Worm (Caenorhabditis elegans) whole organism, L2 larva: Measurements from ENCODE around the gene tap-1.

Experiments used
- aly-2 ChIP-seq: fragments of 150-350 bp; optimal IDR thresholded peaks from 2 replicates; lab custom pipeline; 2014; ENCODE audit warnings: missing biosample characterization, missing genetic modification characterization
- ama-1 ChIP-seq: fragments of 150-350 bp; optimal IDR thresholded peaks from 2 replicates; lab custom pipeline; 2018; ENCODE audit warnings: inconsistent platforms
- blmp-1 ChIP-seq: sonication (generic microtip); optimal IDR thresholded peaks from 2 replicates; lab custom pipeline; 2017; ENCODE audit warnings: missing genetic modification characterization, mild to moderate bottlenecking, missing compliant biosample characterization, antibody characterized with exemption, moderate library complexity; ENCODE audit not compliant: insufficient read depth
- lin-11 ChIP-seq: fragments of 150-350 bp; sonication (generic microtip); optimal IDR thresholded peaks from 2 replicates; lab custom pipeline; 2014; ENCODE audit warnings: missing biosample characterization, missing genetic modification characterization, inconsistent platforms, mixed read lengths
- mab-5 ChIP-seq: fragments of 150-350 bp; optimal IDR thresholded peaks from 2 replicates; lab custom pipeline; 2014; ENCODE audit warnings: missing biosample characterization, missing genetic modification characterization
- nhr-11 ChIP-seq: fragments of 150-350 bp; optimal IDR thresholded peaks from 2 replicates; lab custom pipeline; 2014; ENCODE audit warnings: missing biosample characterization, missing genetic modification characterization
- nhr-129 ChIP-seq: fragments of 150-350 bp; optimal IDR thresholded peaks from 2 replicates; lab custom pipeline; 2014; ENCODE audit warnings: missing biosample characterization, missing genetic modification characterization
- nhr-77 ChIP-seq: fragments of 150-350 bp; optimal IDR thresholded peaks from 2 replicates; lab custom pipeline; 2014; ENCODE audit warnings: missing biosample characterization, missing genetic modification characterization
- sem-4 ChIP-seq: fragments of 150-350 bp; optimal IDR thresholded peaks from 2 replicates; lab custom pipeline; 2014; ENCODE audit warnings: missing biosample characterization, missing genetic modification reagents, missing genetic modification characterization
- snpc-4 ChIP-seq: fragments of 150-350 bp; optimal IDR thresholded peaks from 2 replicates; lab custom pipeline; 2014; ENCODE audit warnings: missing biosample characterization, missing genetic modification characterization
- unc-55 ChIP-seq: fragments of 150-350 bp; sonication (generic microtip); optimal IDR thresholded peaks from 3 replicates; lab custom pipeline; 2014; ENCODE audit warnings: missing biosample characterization, missing genetic modification reagents, missing genetic modification characterization
- unc-62 ChIP-seq: fragments of 150-350 bp; optimal IDR thresholded peaks from 2 replicates; lab custom pipeline; 2014; ENCODE audit warnings: missing biosample characterization, missing genetic modification reagents, missing genetic modification characterization

DNA sequence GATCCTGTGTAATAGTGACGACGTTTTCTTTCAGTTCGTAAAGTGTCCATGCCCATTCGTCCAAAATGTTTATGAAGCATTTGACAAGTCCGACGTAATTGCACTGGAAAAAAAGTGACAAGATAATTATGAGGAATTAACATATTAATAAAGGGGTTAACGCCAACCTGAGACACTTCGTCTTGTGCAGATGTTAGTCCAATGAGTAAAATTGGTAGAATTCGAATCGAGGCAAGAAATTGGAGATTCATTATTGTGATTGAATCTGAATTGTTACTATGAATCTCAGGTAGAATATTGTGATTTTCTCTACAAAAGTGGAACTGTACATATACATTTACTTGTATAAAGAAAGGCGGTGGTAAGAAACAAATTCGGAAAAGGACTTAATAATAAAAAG, 46.7 kb downstream of the tap-1 start, which contains the start of gene F54E4.3:
- TF ChIP-seq lin-11 (tag; lab: Kevin White, UChicago) (no peak), unc-55 (GFP tag; lab: Kevin White, UChicago) (no peak), snpc-4 (tag; lab: Kevin White, UChicago) (no peak), blmp-1 (tag; lab: Kevin White, UChicago) (no peak), mab-5 (tag; lab: Kevin White, UChicago) (no peak), ama-1 (lab: Kevin White, UChicago) (no peak), nhr-129 (tag; lab: Kevin White, UChicago) (no peak), nhr-77 (tag; lab: Kevin White, UChicago) (no peak), unc-62 (GFP tag; lab: Kevin White, UChicago) (no peak), sem-4 (no peak), aly-2 (tag; lab: Kevin White, UChicago) (no peak), nhr-11 (tag; lab: Kevin White, UChicago) (no peak)
